Worm (Caenorhabditis elegans) whole organism, L4 larva: ENCODE data around the gene T19D12.10.
A peak's percentile ranks its signal among the peaks of the same experiment; 100 is the strongest.

ENCODE experiments used
- R02D3.7 ChIP-seq: fragments of 150-350 bp; sonication (generic microtip); optimal IDR thresholded peaks from 3 replicates; lab custom pipeline; 2014; ENCODE audit warnings: missing biosample characterization, missing genetic modification characterization
- T26A8.4 ChIP-seq: fragments of 200-800 bp; sonication (Bioruptor generic); IDR thresholded peaks from 2 replicates; pipeline ENCODE4 v1.3.6; 2022; ENCODE audit warnings: missing genetic modification characterization, missing compliant biosample characterization
- Y48G9A.11 ChIP-seq: fragments of 200-800 bp; sonication (Bioruptor generic); IDR thresholded peaks from 2 replicates; pipeline ENCODE4 v1.3.6; 2022; ENCODE audit warnings: missing genetic modification reagents, missing genetic modification characterization, missing compliant biosample characterization
- arid-1 ChIP-seq: fragments of 200-800 bp; sonication (Bioruptor generic); conservative IDR thresholded peaks from 2 replicates; pipeline ENCODE4 v1.3.6; 2022; ENCODE audit warnings: missing genetic modification reagents, missing genetic modification characterization, missing compliant biosample characterization
- ceh-20 ChIP-seq: fragments of 200-800 bp; sonication (Bioruptor generic); IDR thresholded peaks from 2 replicates; pipeline ENCODE4 v1.3.6; 2022; ENCODE audit warnings: missing genetic modification reagents, missing genetic modification characterization, missing compliant biosample characterization
- ceh-82 ChIP-seq: sonication (generic microtip); optimal IDR thresholded peaks from 2 replicates; lab custom pipeline; 2017; ENCODE audit warnings: missing biosample characterization, missing genetic modification characterization
- daf-16 ChIP-seq, 3 experiments: sonication (generic microtip); optimal IDR thresholded peaks; 2 replicates each; lab custom pipeline; 2016 to 2017; ENCODE audit warnings: missing genetic modification characterization in 3 of 3, missing genetic modification reagents in 3 of 3, mild to moderate bottlenecking in 2 of 3, missing compliant biosample characterization in 2 of 3, missing biosample characterization in 1 of 3, moderate library complexity in 1 of 3
- daf-19 ChIP-seq: fragments of 200-800 bp; sonication (Bioruptor generic); conservative IDR thresholded peaks from 2 replicates; pipeline ENCODE4 v1.3.6; 2022; ENCODE audit warnings: missing genetic modification characterization, missing compliant biosample characterization
- daf-8 ChIP-seq: fragments of 200-800 bp; sonication (Bioruptor generic); IDR thresholded peaks from 2 replicates; pipeline ENCODE4 v1.3.6; 2022; ENCODE audit warnings: missing genetic modification characterization, missing compliant biosample characterization
- dmd-6 ChIP-seq: fragments of 200-800 bp; sonication (Bioruptor generic); IDR thresholded peaks from 2 replicates; pipeline ENCODE4 v1.3.6; 2022; ENCODE audit warnings: missing genetic modification reagents, missing genetic modification characterization, missing compliant biosample characterization
- dmd-8 ChIP-seq: fragments of 200-800 bp; sonication (Bioruptor generic); IDR thresholded peaks from 2 replicates; pipeline ENCODE4 v1.3.6; 2022; ENCODE audit warnings: missing genetic modification characterization, missing compliant biosample characterization
- dve-1 ChIP-seq: sonication (generic microtip); optimal IDR thresholded peaks from 2 replicates; lab custom pipeline; 2017; ENCODE audit warnings: antibody characterized with exemption, mild to moderate bottlenecking, missing genetic modification characterization, missing compliant biosample characterization; ENCODE audit not compliant: insufficient read depth
- fkh-10 ChIP-seq: fragments of 150-350 bp; optimal IDR thresholded peaks from 2 replicates; lab custom pipeline; 2014; ENCODE audit warnings: missing biosample characterization, missing genetic modification reagents, missing genetic modification characterization
- hlh-11 ChIP-seq: fragments of 200-800 bp; sonication (Bioruptor generic); optimal IDR thresholded peaks from 2 replicates; lab custom pipeline; 2018; ENCODE audit warnings: mild to moderate bottlenecking, missing genetic modification characterization, missing compliant biosample characterization
- hmg-1.1 ChIP-seq: fragments of 200-800 bp; sonication (Bioruptor generic); IDR thresholded peaks from 2 replicates; pipeline ENCODE4 v1.3.6; 2022; ENCODE audit warnings: missing genetic modification reagents, missing genetic modification characterization, missing compliant biosample characterization
- lin-1 ChIP-seq: fragments of 200-800 bp; sonication (Bioruptor generic); IDR thresholded peaks from 2 replicates; pipeline ENCODE4 v1.3.6; 2022; ENCODE audit warnings: missing genetic modification reagents, missing genetic modification characterization, missing compliant biosample characterization
- lin-39 ChIP-seq: fragments of 150-350 bp; optimal IDR thresholded peaks from 2 replicates; lab custom pipeline; 2014; ENCODE audit warnings: missing biosample characterization, missing genetic modification reagents, missing genetic modification characterization
- lir-3 ChIP-seq: sonication (generic microtip); optimal IDR thresholded peaks from 2 replicates; lab custom pipeline; 2016; ENCODE audit warnings: mild to moderate bottlenecking, missing genetic modification characterization, missing compliant biosample characterization
- lsy-2 ChIP-seq, 2 experiments: fragments of 150-350 bp in 1 of 2; sonication (generic microtip) in 1 of 2; optimal IDR thresholded peaks; 2 replicates each; lab custom pipeline; 2014 to 2017; ENCODE audit warnings: missing biosample characterization in 2 of 2, missing genetic modification characterization in 2 of 2
- madf-5 ChIP-seq, 2 experiments: fragments of 200-800 bp; sonication (Bioruptor generic); IDR thresholded peaks; 2 replicates each; pipeline ENCODE4 v1.3.6; 2022; ENCODE audit warnings: missing compliant biosample characterization in 2 of 2, missing genetic modification characterization in 2 of 2
- madf-9 ChIP-seq: fragments of 200-800 bp; sonication (Bioruptor generic); conservative IDR thresholded peaks from 2 replicates; pipeline ENCODE4 v1.3.6; 2022; ENCODE audit warnings: missing genetic modification reagents, missing genetic modification characterization, missing compliant biosample characterization
- mep-1 ChIP-seq: fragments of 150-350 bp; sonication (generic microtip); optimal IDR thresholded peaks from 3 replicates; lab custom pipeline; 2014; ENCODE audit warnings: missing biosample characterization, missing genetic modification characterization
- mxl-3 ChIP-seq: fragments of 200-800 bp; sonication (Bioruptor generic); optimal IDR thresholded peaks from 2 replicates; lab custom pipeline; 2018; ENCODE audit warnings: mild to moderate bottlenecking, missing genetic modification characterization, missing compliant biosample characterization
- nhr-10 ChIP-seq: fragments of 150-350 bp; optimal IDR thresholded peaks from 2 replicates; lab custom pipeline; 2014; ENCODE audit warnings: missing biosample characterization, missing genetic modification characterization
- nhr-237 ChIP-seq: sonication (generic microtip); optimal IDR thresholded peaks from 2 replicates; lab custom pipeline; 2017; ENCODE audit warnings: missing biosample characterization, missing genetic modification characterization
- nhr-25 ChIP-seq: sonication (generic microtip); optimal IDR thresholded peaks from 2 replicates; lab custom pipeline; 2017; ENCODE audit warnings: missing genetic modification characterization, mild to moderate bottlenecking, missing compliant biosample characterization, antibody characterized with exemption, moderate library complexity, borderline replicate concordance; ENCODE audit not compliant: insufficient read depth
- nhr-41 ChIP-seq: fragments of 200-800 bp; sonication (Bioruptor generic); IDR thresholded peaks from 2 replicates; pipeline ENCODE4 v1.3.6; 2022; ENCODE audit warnings: missing genetic modification reagents, missing genetic modification characterization, missing compliant biosample characterization
- nhr-48 ChIP-seq: sonication (generic microtip); optimal IDR thresholded peaks from 2 replicates; lab custom pipeline; 2016; ENCODE audit warnings: mild to moderate bottlenecking, missing genetic modification characterization, missing compliant biosample characterization
- nhr-76 ChIP-seq: fragments of 150-350 bp; optimal IDR thresholded peaks from 2 replicates; lab custom pipeline; 2014; ENCODE audit warnings: missing biosample characterization, missing genetic modification characterization
- php-3 ChIP-seq: fragments of 200-800 bp; sonication (Bioruptor generic); IDR thresholded peaks from 2 replicates; pipeline ENCODE4 v1.3.6; 2022; ENCODE audit warnings: missing genetic modification reagents, missing genetic modification characterization, missing compliant biosample characterization
- saeg-2 ChIP-seq: fragments of 200-800 bp; sonication (Bioruptor generic); IDR thresholded peaks from 2 replicates; pipeline ENCODE4 v1.3.6; 2022; ENCODE audit warnings: missing genetic modification reagents, missing genetic modification characterization, missing compliant biosample characterization
- snpc-1.2 ChIP-seq: fragments of 200-800 bp; sonication (Bioruptor generic); IDR thresholded peaks from 2 replicates; pipeline ENCODE4 v1.3.6; 2022; ENCODE audit warnings: missing genetic modification reagents, missing genetic modification characterization, missing compliant biosample characterization
- spr-1 ChIP-seq: sonication (generic microtip); optimal IDR thresholded peaks from 2 replicates; lab custom pipeline; 2016; ENCODE audit warnings: mild to moderate bottlenecking, missing genetic modification characterization, missing compliant biosample characterization
- spr-3 ChIP-seq: fragments of 200-800 bp; sonication (Bioruptor generic); optimal IDR thresholded peaks from 2 replicates; lab custom pipeline; 2018; ENCODE audit warnings: mild to moderate bottlenecking, missing genetic modification characterization, missing compliant biosample characterization
- tra-1 ChIP-seq: fragments of 200-800 bp; sonication (Bioruptor generic); IDR thresholded peaks from 2 replicates; pipeline ENCODE4 v1.3.6; 2022; ENCODE audit warnings: missing genetic modification reagents, missing genetic modification characterization, missing compliant biosample characterization
- unc-130 ChIP-seq: sonication (generic microtip); optimal IDR thresholded peaks from 2 replicates; lab custom pipeline; 2016; ENCODE audit warnings: missing genetic modification reagents, missing genetic modification characterization, missing compliant biosample characterization
- unc-62 ChIP-seq, 3 experiments: fragments of 150-350 bp in 1 of 3; sonication (generic microtip); optimal IDR thresholded peaks in 2 of 3; peaks in 1 of 3; 1 replicate in 1 of 3; 2 replicates in 2 of 3; lab custom pipeline; 2014 to 2017; ENCODE audit warnings: missing biosample characterization in 3 of 3, missing genetic modification characterization in 3 of 3, missing genetic modification reagents in 3 of 3, missing genotype in 1 of 3
- zip-11 ChIP-seq: fragments of 200-800 bp; sonication (Bioruptor generic); IDR thresholded peaks from 2 replicates; pipeline ENCODE4 v1.3.6; 2022; ENCODE audit warnings: missing genetic modification characterization, missing compliant biosample characterization
- ztf-7 ChIP-seq: fragments of 150-350 bp; optimal IDR thresholded peaks from 2 replicates; lab custom pipeline; 2014; ENCODE audit warnings: missing biosample characterization, missing genetic modification characterization

The T19D12.10 gene

DNA sequence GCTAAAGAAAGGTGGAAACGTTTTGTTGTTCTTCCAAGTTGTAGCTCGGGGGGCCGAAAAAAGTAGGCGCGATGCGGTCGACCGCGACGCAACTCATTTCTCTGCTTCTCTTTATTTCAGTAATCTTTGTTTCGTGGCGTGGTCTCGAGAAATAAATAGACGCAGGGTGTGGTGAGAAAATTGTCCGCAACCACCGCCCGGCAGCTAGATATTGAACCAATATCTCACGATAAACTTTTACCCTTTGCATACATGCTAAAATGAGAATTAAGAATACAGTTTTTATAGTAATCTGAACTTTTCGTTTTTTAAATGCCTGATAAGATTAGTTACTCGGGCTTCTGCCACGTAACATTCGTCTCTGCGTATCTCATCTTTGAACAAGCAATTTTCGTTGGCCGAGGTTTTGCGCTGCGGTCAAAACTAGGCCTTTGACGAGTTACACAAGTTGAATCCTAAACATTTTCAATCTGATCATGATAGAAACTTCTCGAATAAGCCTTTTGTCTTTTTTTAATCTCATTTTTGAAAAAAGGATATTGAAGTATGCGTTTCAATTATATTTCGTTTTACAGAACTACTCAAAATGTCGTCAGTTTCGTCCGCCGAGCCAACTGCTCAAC, 25.1 kb upstream of the T19D12.10 start, which contains the start of gene gyf-1 (continued):
- TF ChIP-seq daf-19 (GFP tag; lab: Robert Waterston, UW) (no peak), hmg-1.1 (peak; percentile 56; the same call in 1 of the 2 replicates), nhr-48 (tag; lab: Kevin White, UChicago) (no peak), arid-1 (GFP tag; lab: Robert Waterston, UW) (no peak), dve-1 (tag; lab: Kevin White, UChicago) (no peak), spr-3 (GFP tag; lab: Kevin White, UChicago) (no peak), ceh-82 (no peak), snpc-1.2 (GFP tag; lab: Robert Waterston, UW) (no peak), dmd-8 (GFP tag; lab: Robert Waterston, UW) (no peak), lin-1 (GFP tag; lab: Robert Waterston, UW) (no peak), tra-1 (GFP tag; lab: Robert Waterston, UW) (no peak), daf-8 (GFP tag; lab: Robert Waterston, UW) (no peak), saeg-2 (GFP tag; lab: Robert Waterston, UW) (no peak), lsy-2 (tag; optimal IDR thresholded peaks at IDR 0.05; lab: Kevin White, UChicago) (peak in 1 of 2 experiments; percentile 44), ceh-20 (GFP tag; lab: Robert Waterston, UW) (no peak), nhr-76 (tag; lab: Kevin White, UChicago) (no peak), madf-9 (GFP tag; lab: Robert Waterston, UW) (no peak), nhr-41 (no peak), spr-1 (tag; lab: Kevin White, UChicago) (no peak), hlh-11 (peak; percentile 69), T26A8.4 (no peak), madf-5 (GFP tag; IDR thresholded peaks at IDR 0.05; lab: Robert Waterston, UW) (no peak), dmd-6 (GFP tag; lab: Robert Waterston, UW) (peak; percentile 29; the same call in 1 of the 2 replicates), nhr-237 (no peak), ztf-7 (tag; lab: Kevin White, UChicago) (no peak), nhr-25 (no peak), lir-3 (tag; lab: Kevin White, UChicago) (no peak), fkh-10 (GFP tag; lab: Kevin White, UChicago) (no peak), R02D3.7 (tag; lab: Kevin White, UChicago) (no peak), php-3 (no peak), mep-1 (tag; lab: Kevin White, UChicago) (no peak)
- TF ChIP-seq, all 104 proteins: peak for 21

DNA sequence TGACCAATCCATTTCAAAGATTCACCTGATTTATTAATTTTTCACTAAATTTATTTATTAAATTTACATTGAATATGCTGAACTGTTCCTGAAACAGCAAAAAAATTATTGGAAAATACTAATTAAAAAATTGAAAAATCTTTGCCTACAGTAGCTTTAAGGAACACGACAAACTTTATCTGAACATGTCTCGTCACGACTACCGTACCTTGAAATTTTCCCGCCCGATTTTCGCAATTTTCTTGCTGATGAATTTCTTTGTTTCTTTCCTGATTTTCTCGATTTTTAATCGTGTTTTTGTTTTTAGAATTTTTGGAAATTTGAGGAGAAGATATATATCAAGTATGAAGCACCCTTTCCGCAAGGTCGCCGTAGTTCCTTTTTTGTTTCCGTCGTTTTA, 24.3 kb upstream of the T19D12.10 start:
- TF ChIP-seq unc-130 (GFP tag; lab: Kevin White, UChicago) (peak; percentile 41), unc-62 (GFP tag; optimal IDR thresholded peaks at IDR 0.05 in 1 of 2; lab: Kevin White, UChicago) (peak in 1 of 2 experiments; percentile 24), unc-62 (tag; optimal IDR thresholded peaks at IDR 0.05; lab: Kevin White, UChicago) (no peak), daf-16 (GFP tag; optimal IDR thresholded peaks at IDR 0.05; lab: Kevin White, UChicago) (no peak), daf-16 (tag; optimal IDR thresholded peaks at IDR 0.05; lab: Kevin White, UChicago) (no peak), T26A8.4 (no peak), mxl-3 (GFP tag; lab: Kevin White, UChicago) (no peak), zip-11 (no peak), Y48G9A.11 (GFP tag; lab: Robert Waterston, UW) (no peak), lin-39 (no peak), nhr-10 (tag; lab: Kevin White, UChicago) (no peak)
